Fruit fly (Drosophila melanogaster) whole organism, embryonic: ENCODE data around the gene CG14818.

ENCODE experiments used
- ATbp ChIP-seq: fragments of 200-800 bp; sonication (Bioruptor generic); optimal IDR thresholded peaks from 2 replicates; lab custom pipeline; 2017; ENCODE audit warnings: missing biosample characterization, mild to moderate bottlenecking, missing genetic modification characterization, missing genetic modification reagents
- Bteb2 ChIP-seq: fragments of 200-800 bp; sonication (Bioruptor generic); optimal IDR thresholded peaks from 2 replicates; lab custom pipeline; 2016; ENCODE audit warnings: missing biosample characterization, missing genetic modification characterization
- CG10366 ChIP-seq: fragments of 200-800 bp; sonication (Bioruptor generic); IDR thresholded peaks from 2 replicates; pipeline ENCODE4 v1.3.6; 2022; ENCODE audit warnings: missing biosample characterization, missing genetic modification characterization
- CG11398 ChIP-seq: fragments of 200-800 bp; sonication (Bioruptor generic); optimal IDR thresholded peaks from 2 replicates; lab custom pipeline; 2016; ENCODE audit warnings: missing biosample characterization, missing genetic modification characterization
- CG1233 ChIP-seq: fragments of 200-800 bp; sonication (Bioruptor generic); optimal IDR thresholded peaks from 4 replicates; lab custom pipeline; 2018; ENCODE audit warnings: missing biosample characterization, mild to moderate bottlenecking, missing genetic modification characterization
- CG13123 ChIP-seq: fragments of 200-800 bp; sonication (Bioruptor generic); optimal IDR thresholded peaks from 2 replicates; lab custom pipeline; 2016; ENCODE audit warnings: missing biosample characterization, missing genetic modification characterization
- CG14050 ChIP-seq: fragments of 200-800 bp; sonication (Bioruptor generic); IDR thresholded peaks from 3 replicates; pipeline ENCODE4 v1.3.6; 2022; ENCODE audit warnings: missing biosample characterization, missing genetic modification characterization
- CG14667 ChIP-seq: fragments of 200-800 bp; sonication (Bioruptor generic); IDR thresholded peaks from 2 replicates; pipeline ENCODE4 v1.3.6; 2022; ENCODE audit warnings: missing biosample characterization, missing genetic modification characterization
- CG1529 ChIP-seq: fragments of 200-800 bp; sonication (Bioruptor generic); optimal IDR thresholded peaks from 3 replicates; lab custom pipeline; 2018; ENCODE audit warnings: missing biosample characterization, missing genetic modification characterization
- CG15601 ChIP-seq: fragments of 200-800 bp; sonication (Bioruptor generic); optimal IDR thresholded peaks from 3 replicates; lab custom pipeline; 2019; ENCODE audit warnings: missing biosample characterization, mild to moderate bottlenecking, missing genetic modification characterization, moderate library complexity
- CG17328 ChIP-seq: fragments of 200-800 bp; sonication (Bioruptor generic); IDR thresholded peaks from 2 replicates; pipeline ENCODE4 v1.3.6; 2022; ENCODE audit warnings: missing biosample characterization, missing genetic modification characterization
- CG17829 ChIP-seq: fragments of 200-800 bp; optimal IDR thresholded peaks from 2 replicates; lab custom pipeline; 2019; ENCODE audit warnings: missing biosample characterization, mild to moderate bottlenecking, missing genetic modification characterization, moderate library complexity
- CG18262 ChIP-seq: fragments of 200-800 bp; optimal IDR thresholded peaks from 3 replicates; lab custom pipeline; 2019; ENCODE audit warnings: missing biosample characterization, mild to moderate bottlenecking, missing genetic modification characterization, moderate library complexity
- CG1832 ChIP-seq: fragments of 200-800 bp; sonication (Bioruptor generic); optimal IDR thresholded peaks from 2 replicates; lab custom pipeline; 2017; ENCODE audit warnings: missing biosample characterization, mild to moderate bottlenecking, missing genetic modification characterization, inconsistent platforms
- CG18476 ChIP-seq: fragments of 200-800 bp; sonication (Bioruptor generic); optimal IDR thresholded peaks from 2 replicates; lab custom pipeline; 2016; ENCODE audit warnings: missing biosample characterization, mild to moderate bottlenecking, missing genetic modification characterization
- CG3065 ChIP-seq: fragments of 200-800 bp; sonication (Bioruptor generic); optimal IDR thresholded peaks from 2 replicates; lab custom pipeline; 2016; ENCODE audit warnings: missing biosample characterization, missing genetic modification characterization
- CG31388 ChIP-seq: fragments of 200-800 bp; sonication (Bioruptor generic); optimal IDR thresholded peaks from 2 replicates; lab custom pipeline; 2016; ENCODE audit warnings: missing biosample characterization, missing genetic modification characterization
- CG3163 ChIP-seq: fragments of 200-800 bp; sonication (Bioruptor generic); optimal IDR thresholded peaks from 3 replicates; lab custom pipeline; 2016; ENCODE audit warnings: missing biosample characterization, missing genetic modification characterization
- CG32772 ChIP-seq: fragments of 200-800 bp; sonication (Bioruptor generic); IDR thresholded peaks from 2 replicates; pipeline ENCODE4 v1.3.6; 2022; ENCODE audit warnings: missing biosample characterization, missing genetic modification characterization
- CG4282 ChIP-seq: fragments of 200-800 bp; sonication (Bioruptor generic); optimal IDR thresholded peaks from 2 replicates; lab custom pipeline; 2016; ENCODE audit warnings: missing biosample characterization, missing genetic modification characterization
- CG6254 ChIP-seq: fragments of 200-800 bp; sonication (Bioruptor generic); optimal IDR thresholded peaks from 3 replicates; lab custom pipeline; 2017; ENCODE audit warnings: mild to moderate bottlenecking, missing biosample characterization, missing genetic modification reagents, missing genetic modification characterization
- CG7357 ChIP-seq: fragments of 200-800 bp; sonication (Bioruptor generic); IDR thresholded peaks from 3 replicates; pipeline ENCODE4 v1.3.6; 2022; ENCODE audit warnings: missing biosample characterization, missing genetic modification characterization
- CG7963 ChIP-seq: fragments of 200-800 bp; sonication (Bioruptor generic); IDR thresholded peaks from 3 replicates; pipeline ENCODE4 v1.3.6; 2022; ENCODE audit warnings: missing biosample characterization, missing genetic modification characterization; ENCODE audit not compliant: partially characterized antibody
- Dad ChIP-seq: fragments of 200-800 bp; sonication (Bioruptor generic); optimal IDR thresholded peaks from 3 replicates; lab custom pipeline; 2016; ENCODE audit warnings: missing biosample characterization, missing genetic modification characterization
- ERR ChIP-seq: fragments of 200-800 bp; sonication (Bioruptor generic); optimal IDR thresholded peaks from 2 replicates; lab custom pipeline; 2016; ENCODE audit warnings: missing biosample characterization, missing genetic modification characterization
- Ets97D ChIP-seq: fragments of 200-800 bp; sonication (Bioruptor generic); optimal IDR thresholded peaks from 3 replicates; lab custom pipeline; 2016; ENCODE audit warnings: missing biosample characterization, missing genetic modification characterization
- HmgD ChIP-seq: fragments of 200-800 bp; sonication (Bioruptor generic); optimal IDR thresholded peaks from 3 replicates; lab custom pipeline; 2016; ENCODE audit warnings: missing biosample characterization, missing genetic modification characterization
- Mad ChIP-seq: fragments of 200-800 bp; sonication (Bioruptor generic); optimal IDR thresholded peaks from 2 replicates; lab custom pipeline; 2016; ENCODE audit warnings: missing biosample characterization, missing genetic modification characterization
- Oaz ChIP-seq: fragments of 200-800 bp; sonication (Bioruptor generic); IDR thresholded peaks from 2 replicates; pipeline ENCODE4 v1.3.6; 2022; ENCODE audit warnings: missing biosample characterization, missing genetic modification characterization
- Sin3A ChIP-seq: fragments of >200 bp; optimal IDR thresholded peaks from 2 replicates; lab custom pipeline; 2018
- Sry-β ChIP-seq: fragments of 200-800 bp; sonication (Bioruptor generic); optimal IDR thresholded peaks from 2 replicates; lab custom pipeline; 2018; ENCODE audit warnings: missing biosample characterization, mild to moderate bottlenecking, missing genetic modification characterization, moderate library complexity
- Stat92E ChIP-seq, 3 experiments: fragments of >200 bp in 2 of 3; fragments of 200-800 bp in 1 of 3; sonication (Bioruptor generic) in 1 of 3; optimal IDR thresholded peaks; 2 replicates each; lab custom pipeline; 2017 to 2019; ENCODE audit warnings: missing biosample characterization in 3 of 3, missing genetic modification characterization in 3 of 3, mild to moderate bottlenecking in 1 of 3, moderate library complexity in 1 of 3
- Xbp1 ChIP-seq: fragments of 200-800 bp; sonication (Bioruptor generic); optimal IDR thresholded peaks from 3 replicates; lab custom pipeline; 2016; ENCODE audit warnings: missing biosample characterization, mild to moderate bottlenecking, missing genetic modification characterization
- ara ChIP-seq: fragments of 200-800 bp; sonication (Bioruptor generic); IDR thresholded peaks from 2 replicates; pipeline ENCODE4 v1.3.6; 2022; ENCODE audit warnings: missing biosample characterization, missing genetic modification characterization
- cad ChIP-seq: fragments of >200 bp; optimal IDR thresholded peaks from 2 replicates; lab custom pipeline; 2017; ENCODE audit warnings: missing biosample characterization, missing genetic modification characterization
- cg ChIP-seq: fragments of 200-800 bp; sonication (Bioruptor generic); optimal IDR thresholded peaks from 3 replicates; lab custom pipeline; 2019; ENCODE audit warnings: missing biosample characterization, mild to moderate bottlenecking, missing genetic modification characterization, moderate library complexity
- corto ChIP-seq: fragments of 200-800 bp; sonication (Bioruptor generic); optimal IDR thresholded peaks from 2 replicates; lab custom pipeline; 2016; ENCODE audit warnings: missing biosample characterization, mild to moderate bottlenecking, missing genetic modification characterization, moderate library complexity
- crol ChIP-seq: fragments of 200-800 bp; sonication (Bioruptor generic); IDR thresholded peaks from 2 replicates; pipeline ENCODE4 v1.3.6; 2022; ENCODE audit warnings: missing biosample characterization, missing genetic modification characterization
- dimm ChIP-seq: fragments of 200-800 bp; sonication (Bioruptor generic); IDR thresholded peaks from 2 replicates; pipeline ENCODE4 v1.3.6; 2022; ENCODE audit warnings: missing biosample characterization, missing genetic modification characterization
- dm ChIP-seq: fragments of 200-800 bp; sonication (Bioruptor generic); optimal IDR thresholded peaks from 3 replicates; lab custom pipeline; 2016; ENCODE audit warnings: missing biosample characterization, missing genetic modification characterization
- esg ChIP-seq: fragments of 200-800 bp; sonication (Bioruptor generic); conservative IDR thresholded peaks from 2 replicates; pipeline ENCODE4 v1.3.6; 2022; ENCODE audit warnings: missing biosample characterization, missing genetic modification characterization
- fd64A ChIP-seq: fragments of 200-800 bp; sonication (Bioruptor generic); optimal IDR thresholded peaks from 3 replicates; lab custom pipeline; 2018; ENCODE audit warnings: missing biosample characterization, mild to moderate bottlenecking, missing genetic modification characterization
- fru ChIP-seq: fragments of >200 bp; optimal IDR thresholded peaks from 2 replicates; lab custom pipeline; 2017
- gsb-n ChIP-seq: fragments of 200-800 bp; sonication (Bioruptor generic); optimal IDR thresholded peaks from 3 replicates; lab custom pipeline; 2018; ENCODE audit warnings: missing biosample characterization, mild to moderate bottlenecking, missing genetic modification characterization
- kah ChIP-seq: fragments of 200-800 bp; sonication (Bioruptor generic); optimal IDR thresholded peaks from 2 replicates; lab custom pipeline; 2018; ENCODE audit warnings: missing biosample characterization, mild to moderate bottlenecking, missing genetic modification characterization
- luna ChIP-seq: fragments of 200-800 bp; sonication (Bioruptor generic); optimal IDR thresholded peaks from 2 replicates; lab custom pipeline; 2016; ENCODE audit warnings: missing biosample characterization, missing genetic modification characterization
- pan ChIP-seq, 4 experiments: fragments of >200 bp in 3 of 4; fragments of 200-800 bp in 1 of 4; sonication (Bioruptor generic) in 1 of 4; optimal IDR thresholded peaks in 3 of 4; IDR thresholded peaks in 1 of 4; 2 replicates each; pipeline versions ENCODE4 v1.3.6 to Lab custom; 2017 to 2022; ENCODE audit warnings: missing biosample characterization in 2 of 4, missing genetic modification characterization in 2 of 4, mixed read lengths in 1 of 4
- sens-2 ChIP-seq: fragments of 200-800 bp; sonication (Bioruptor generic); IDR thresholded peaks from 2 replicates; pipeline ENCODE4 v1.3.6; 2022; ENCODE audit warnings: missing biosample characterization, missing genetic modification characterization
- sim ChIP-seq: fragments of 200-800 bp; sonication (Bioruptor generic); IDR thresholded peaks from 2 replicates; pipeline ENCODE4 v1.3.6; 2022; ENCODE audit warnings: missing biosample characterization, missing genetic modification characterization
- tna ChIP-seq: fragments of 200-800 bp; sonication (Bioruptor generic); IDR thresholded peaks from 2 replicates; pipeline ENCODE4 v1.3.6; 2022; ENCODE audit warnings: missing biosample characterization, missing genetic modification characterization; ENCODE audit not compliant: partially characterized antibody
- unpg ChIP-seq: fragments of 200-800 bp; sonication (Bioruptor generic); optimal IDR thresholded peaks from 3 replicates; lab custom pipeline; 2018; ENCODE audit warnings: missing biosample characterization, mild to moderate bottlenecking, missing genetic modification characterization, moderate library complexity

Gene CG14818

DNA sequence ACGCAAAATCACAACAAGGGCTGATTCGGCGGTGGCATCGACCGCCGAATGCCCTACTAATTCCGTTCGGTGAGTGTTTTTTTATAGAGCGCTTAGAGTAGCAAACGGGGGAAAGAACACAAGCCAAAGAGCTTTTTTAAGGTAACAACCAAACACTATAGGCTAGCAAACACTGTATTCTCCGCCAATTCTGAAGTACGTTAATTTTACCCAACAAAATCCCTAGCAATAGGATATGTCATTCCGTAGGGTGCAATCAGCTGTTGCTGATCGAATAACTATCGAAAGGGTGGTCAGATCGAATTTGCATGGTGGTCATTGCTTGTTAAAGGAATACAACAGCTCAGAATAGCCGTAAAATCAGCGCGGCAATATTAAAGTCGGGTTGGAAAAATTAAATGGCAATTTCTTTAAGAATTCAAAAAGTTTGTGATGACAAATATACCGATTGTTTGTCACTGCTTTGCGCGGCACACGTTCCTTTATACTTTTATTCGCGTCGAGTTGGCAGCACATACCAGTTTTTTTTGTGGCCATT is 28.2 kb upstream of the CG14818 start, which contains the start of gene mip130 (continued):
- no peak for TF ChIP-seq sim (GFP tag; lab: Robert Waterston, UW)
- TF ChIP-seq CG4282 (GFP tag; lab: Kevin White, UChicago), result no peak
- TF ChIP-seq CG17328 (GFP tag; lab: Robert Waterston, UW), result no peak
- TF ChIP-seq CG1233 (GFP tag; lab: Kevin White, UChicago), result peak; percentile 3
- peak; percentile 55 for TF ChIP-seq CG18262 (tag; lab: Kevin White, UChicago)
- peak; percentile 5; the same call in 1 of the 2 replicates for TF ChIP-seq CG32772 (GFP tag; lab: Robert Waterston, UW)
- TF ChIP-seq Mad (GFP tag; lab: Kevin White, UChicago), result no peak
- TF ChIP-seq unpg (GFP tag; lab: Kevin White, UChicago), result peak; percentile 33
- TF ChIP-seq kah, result no peak
- 0 out of 3 replicates have a peak, but pooled peaks have one; percentile 27 for TF ChIP-seq CG14050
- no peak for TF ChIP-seq Dad (GFP tag; lab: Kevin White, UChicago)
- TF ChIP-seq CG17829 (tag; lab: Kevin White, UChicago), result peak; percentile 45
- TF ChIP-seq esg (GFP tag; lab: Robert Waterston, UW), result peak; percentile 50
- TF ChIP-seq Xbp1 (GFP tag; lab: Kevin White, UChicago), result peak; percentile 25
- TF ChIP-seq CG18476, result peak; percentile 12
- TF ChIP-seq CG15601, result no peak
- 0 out of 2 replicates have a peak, but pooled peaks have one; percentile 16 for TF ChIP-seq Oaz (GFP tag; lab: Robert Waterston, UW)
- TF ChIP-seq CG7357 (GFP tag; lab: Robert Waterston, UW), result no peak
- TF ChIP-seq pan (optimal IDR thresholded peaks at IDR 0.05; lab: Kevin White, UChicago), result no peak
- TF ChIP-seq pan (GFP tag; optimal IDR thresholded peaks at IDR 0.05 in 1 of 2, IDR thresholded peaks at IDR 0.05 in 1 of 2), result peak in 1 of 2 experiments; percentile 60
- TF ChIP-seq Sry-β (GFP tag; lab: Kevin White, UChicago), result no peak
- TF ChIP-seq CG13123 (GFP tag; lab: Kevin White, UChicago), result no peak
- TF ChIP-seq CG10366 (GFP tag; lab: Robert Waterston, UW), result no peak; the same call in 1 of the 2 replicates
- TF ChIP-seq CG14667 (GFP tag; lab: Robert Waterston, UW), result no peak
- TF ChIP-seq corto (GFP tag; lab: Kevin White, UChicago), result no peak
- no peak for TF ChIP-seq Bteb2 (GFP tag; lab: Kevin White, UChicago)
- TF ChIP-seq luna, result no peak
- no peak for TF ChIP-seq CG3065 (GFP tag; lab: Kevin White, UChicago)
- peak; percentile 16 for TF ChIP-seq ERR
- TF ChIP-seq CG6254, result no peak
- TF ChIP-seq crol (GFP tag; lab: Robert Waterston, UW), result no peak
- no peak for TF ChIP-seq HmgD
- TF ChIP-seq Stat92E (GFP tag; optimal IDR thresholded peaks at IDR 0.05; lab: Kevin White, UChicago), result no peak
- 0 out of 2 replicates have a peak, but pooled peaks have one; percentile 18 for TF ChIP-seq tna (GFP tag; lab: Robert Waterston, UW)
- no peak for TF ChIP-seq cad (GFP tag; lab: Kevin White, UChicago)
- TF ChIP-seq CG7963, result 0 out of 3 replicates have a peak, but pooled peaks have one; percentile 12
- no peak for TF ChIP-seq dimm
- no peak for TF ChIP-seq CG1529 (GFP tag; lab: Kevin White, UChicago)
- no peak for TF ChIP-seq CG31388
- peak; percentile 53 for TF ChIP-seq ATbp
- TF ChIP-seq CG1832 (GFP tag; lab: Kevin White, UChicago), result no peak
- TF ChIP-seq CG3163 (GFP tag; lab: Kevin White, UChicago), result no peak
- TF ChIP-seq sens-2 (GFP tag; lab: Robert Waterston, UW), result no peak
- TF ChIP-seq Sin3A (lab: Kevin White, UChicago), result peak; percentile 58
- TF ChIP-seq dm (GFP tag; lab: Kevin White, UChicago), result peak; percentile 4
- peak; percentile 25 for TF ChIP-seq gsb-n (tag; lab: Kevin White, UChicago)
- TF ChIP-seq ara (GFP tag; lab: Robert Waterston, UW), result no peak
- TF ChIP-seq cg (GFP tag; lab: Kevin White, UChicago), result no peak
- no peak for TF ChIP-seq CG11398 (GFP tag; lab: Kevin White, UChicago)
- no peak for TF ChIP-seq fru (lab: Kevin White, UChicago)
- peak; percentile 24 for TF ChIP-seq Ets97D
- no peak for TF ChIP-seq fd64A (GFP tag; lab: Kevin White, UChicago)
